Worm (Caenorhabditis elegans): ENCODE data around the gene klc-1.

ce11 chrIV:11062984-11063613 is 20.4 kb upstream of the klc-1 start:
- no peak for TF ChIP-seq ztf-11 (tag; optimal IDR thresholded peaks at IDR 0.05)
- TF ChIP-seq ceh-32 (tag; optimal IDR thresholded peaks at IDR 0.05; ENCODE audit: poor library complexity): no peak
- TF ChIP-seq lin-13 (GFP tag; optimal IDR thresholded peaks at IDR 0.05): no peak
- TF ChIP-seq lin-39 (tag; optimal IDR thresholded peaks at IDR 0.05): no peak
- TF ChIP-seq zag-1 (tag; optimal IDR thresholded peaks at IDR 0.05): no peak
- no peak for TF ChIP-seq ztf-7 (tag; optimal IDR thresholded peaks at IDR 0.05)
- peak; percentile 66; the same call in 1 of the 2 replicates for TF ChIP-seq T26A8.4 (GFP tag; IDR thresholded peaks at IDR 0.05)
- no peak for TF ChIP-seq dmd-6 (GFP tag; IDR thresholded peaks at IDR 0.05)
- no peak for TF ChIP-seq F44E2.7 (GFP tag; IDR thresholded peaks at IDR 0.05)
- no peak for TF ChIP-seq nhr-28 (tag; optimal IDR thresholded peaks at IDR 0.05)
